Fruit fly (Drosophila melanogaster) whole organism, embryonic: ENCODE results near the gene CG11454.

Experiments used
- Adf1 ChIP-seq: fragments of 200-800 bp; sonication (Bioruptor generic); IDR thresholded peaks from 2 replicates; pipeline ENCODE4 v1.3.6; 2022; ENCODE audit warnings: missing biosample characterization, missing genetic modification characterization
- CG11398 ChIP-seq: fragments of 200-800 bp; sonication (Bioruptor generic); optimal IDR thresholded peaks from 2 replicates; lab custom pipeline; 2016; ENCODE audit warnings: missing biosample characterization, missing genetic modification characterization
- CG12219 ChIP-seq: fragments of 200-800 bp; sonication (Bioruptor generic); optimal IDR thresholded peaks from 3 replicates; lab custom pipeline; 2018; ENCODE audit warnings: missing biosample characterization, mild to moderate bottlenecking, missing genetic modification characterization
- CG12769 ChIP-seq: fragments of 200-800 bp; sonication (Bioruptor generic); optimal IDR thresholded peaks from 2 replicates; lab custom pipeline; 2019; ENCODE audit warnings: missing biosample characterization, mild to moderate bottlenecking, missing genetic modification characterization, moderate library complexity
- CG13287 ChIP-seq: fragments of 200-800 bp; sonication (Bioruptor generic); IDR thresholded peaks from 2 replicates; pipeline ENCODE4 v1.3.6; 2022; ENCODE audit warnings: missing biosample characterization, missing genetic modification characterization; ENCODE audit not compliant: partially characterized antibody
- CG14965 ChIP-seq: fragments of 200-800 bp; sonication (Bioruptor generic); optimal IDR thresholded peaks from 2 replicates; lab custom pipeline; 2016; ENCODE audit warnings: missing biosample characterization, missing genetic modification characterization, borderline replicate concordance
- CG17568 ChIP-seq: fragments of 200-800 bp; sonication (Bioruptor generic); optimal IDR thresholded peaks from 2 replicates; lab custom pipeline; 2018; ENCODE audit warnings: missing biosample characterization, mild to moderate bottlenecking, missing genetic modification characterization, moderate library complexity
- CG17912 ChIP-seq: fragments of 200-800 bp; sonication (Bioruptor generic); optimal IDR thresholded peaks from 2 replicates; lab custom pipeline; 2018; ENCODE audit warnings: missing biosample characterization, mild to moderate bottlenecking, missing genetic modification characterization
- CG18476 ChIP-seq: fragments of 200-800 bp; sonication (Bioruptor generic); optimal IDR thresholded peaks from 2 replicates; lab custom pipeline; 2016; ENCODE audit warnings: missing biosample characterization, mild to moderate bottlenecking, missing genetic modification characterization
- CG2712 ChIP-seq: fragments of 200-800 bp; optimal IDR thresholded peaks from 3 replicates; lab custom pipeline; 2019; ENCODE audit warnings: missing biosample characterization, mild to moderate bottlenecking, missing genetic modification characterization, moderate library complexity
- CG3726 ChIP-seq: fragments of 200-800 bp; sonication (Bioruptor generic); IDR thresholded peaks from 3 replicates; pipeline ENCODE4, ENCODE4 v1.3.6; 2022; ENCODE audit warnings: missing biosample characterization, missing genetic modification characterization
- CG4730 ChIP-seq: fragments of 200-800 bp; sonication (Bioruptor generic); IDR thresholded peaks from 2 replicates; pipeline ENCODE4 v1.3.6; 2022; ENCODE audit warnings: missing biosample characterization, missing genetic modification characterization
- CG4820 ChIP-seq: fragments of 200-800 bp; sonication (Bioruptor generic); optimal IDR thresholded peaks from 3 replicates; lab custom pipeline; 2016; ENCODE audit warnings: missing biosample characterization, missing genetic modification characterization
- CG4854 ChIP-seq: fragments of 200-800 bp; sonication (Bioruptor generic); optimal IDR thresholded peaks from 2 replicates; lab custom pipeline; 2016; ENCODE audit warnings: missing biosample characterization, missing genetic modification characterization, inconsistent platforms
- CG5245 ChIP-seq: fragments of 200-800 bp; sonication (Bioruptor generic); optimal IDR thresholded peaks from 3 replicates; lab custom pipeline; 2016; ENCODE audit warnings: missing biosample characterization, missing genetic modification characterization
- CG6791 ChIP-seq: fragments of 200-800 bp; sonication (Bioruptor generic); IDR thresholded peaks from 3 replicates; pipeline ENCODE4 v1.3.6; 2022; ENCODE audit warnings: missing biosample characterization, missing genetic modification characterization; ENCODE audit not compliant: partially characterized antibody
- CG7357 ChIP-seq: fragments of 200-800 bp; sonication (Bioruptor generic); IDR thresholded peaks from 3 replicates; pipeline ENCODE4 v1.3.6; 2022; ENCODE audit warnings: missing biosample characterization, missing genetic modification characterization
- CG7372 ChIP-seq: fragments of 200-800 bp; sonication (Bioruptor generic); IDR thresholded peaks from 2 replicates; pipeline ENCODE4 v1.3.6; 2022; ENCODE audit warnings: missing biosample characterization, missing genetic modification characterization
- CG7786 ChIP-seq: fragments of 200-800 bp; sonication (Bioruptor generic); optimal IDR thresholded peaks from 2 replicates; lab custom pipeline; 2016; ENCODE audit warnings: missing biosample characterization, missing genetic modification characterization
- CHES-1-like ChIP-seq: fragments of 200-800 bp; sonication (Bioruptor generic); optimal IDR thresholded peaks from 2 replicates; lab custom pipeline; 2016; ENCODE audit warnings: missing biosample characterization, missing genetic modification characterization
- Doc2 ChIP-seq: fragments of 200-800 bp; sonication (Bioruptor generic); IDR thresholded peaks from 2 replicates; pipeline ENCODE4 v1.3.6; 2022; ENCODE audit warnings: missing biosample characterization, missing genetic modification characterization
- Doc3 ChIP-seq: fragments of 200-800 bp; sonication (Bioruptor generic); IDR thresholded peaks from 3 replicates; pipeline ENCODE4 v1.3.6; 2022; ENCODE audit warnings: missing biosample characterization, missing genetic modification characterization; ENCODE audit not compliant: partially characterized antibody
- Elba2 ChIP-seq: fragments of 200-800 bp; sonication (Bioruptor generic); optimal IDR thresholded peaks from 3 replicates; lab custom pipeline; 2016; ENCODE audit warnings: missing biosample characterization, missing genetic modification characterization
- Ets65A ChIP-seq: fragments of 200-800 bp; sonication (Bioruptor generic); peaks from one replicate; lab custom pipeline; 2016; ENCODE audit warnings: missing biosample characterization, missing genetic modification characterization
- Ets97D ChIP-seq: fragments of 200-800 bp; sonication (Bioruptor generic); optimal IDR thresholded peaks from 3 replicates; lab custom pipeline; 2016; ENCODE audit warnings: missing biosample characterization, missing genetic modification characterization
- Hmr ChIP-seq: fragments of 200-800 bp; sonication (Bioruptor generic); optimal IDR thresholded peaks from 3 replicates; lab custom pipeline; 2017; ENCODE audit warnings: mild to moderate bottlenecking, missing biosample characterization, missing genetic modification reagents, missing genetic modification characterization
- Hmx ChIP-seq: fragments of 200-800 bp; sonication (Bioruptor generic); optimal IDR thresholded peaks from 2 replicates; lab custom pipeline; 2016; ENCODE audit warnings: missing biosample characterization, missing genetic modification characterization
- Med ChIP-seq: fragments of 200-800 bp; sonication (Bioruptor generic); peaks from one replicate; lab custom pipeline; 2016; ENCODE audit warnings: missing biosample characterization, missing genetic modification characterization, mild to moderate bottlenecking, inconsistent platforms, moderate library complexity
- Meics ChIP-seq: fragments of 200-800 bp; sonication (Bioruptor generic); optimal IDR thresholded peaks from 2 replicates; lab custom pipeline; 2017; ENCODE audit warnings: missing biosample characterization, mild to moderate bottlenecking, missing genetic modification characterization
- Myb ChIP-seq: fragments of 200-800 bp; sonication (Bioruptor generic); optimal IDR thresholded peaks from 2 replicates; lab custom pipeline; 2016; ENCODE audit warnings: missing biosample characterization, missing genetic modification characterization
- NfI ChIP-seq: fragments of 200-800 bp; sonication (Bioruptor generic); optimal IDR thresholded peaks from 3 replicates; lab custom pipeline; 2018; ENCODE audit warnings: missing biosample characterization, mild to moderate bottlenecking, missing genetic modification characterization, moderate library complexity
- ac ChIP-seq: fragments of 200-800 bp; sonication (Bioruptor generic); optimal IDR thresholded peaks from 3 replicates; lab custom pipeline; 2017; ENCODE audit warnings: missing biosample characterization, mild to moderate bottlenecking, missing genetic modification characterization
- chn ChIP-seq: fragments of 200-800 bp; sonication (Bioruptor generic); optimal IDR thresholded peaks from 2 replicates; lab custom pipeline; 2016; ENCODE audit warnings: missing biosample characterization, missing genetic modification characterization
- dati ChIP-seq: fragments of 200-800 bp; sonication (Bioruptor generic); IDR thresholded peaks from 2 replicates; pipeline ENCODE4 v1.3.6; 2022; ENCODE audit warnings: missing biosample characterization, missing genetic modification characterization
- exex ChIP-seq: fragments of 200-800 bp; sonication (Bioruptor generic); optimal IDR thresholded peaks from 4 replicates; lab custom pipeline; 2018; ENCODE audit warnings: missing biosample characterization, mild to moderate bottlenecking, missing genetic modification characterization, moderate library complexity
- gcm ChIP-seq: fragments of 200-800 bp; sonication (Bioruptor generic); optimal IDR thresholded peaks from 2 replicates; lab custom pipeline; 2019; ENCODE audit warnings: missing biosample characterization, mild to moderate bottlenecking, missing genetic modification characterization, moderate library complexity
- grau ChIP-seq: fragments of 200-800 bp; optimal IDR thresholded peaks from 3 replicates; lab custom pipeline; 2019; ENCODE audit warnings: missing biosample characterization, mild to moderate bottlenecking, missing genetic modification characterization, moderate library complexity
- gsb-n ChIP-seq: fragments of 200-800 bp; sonication (Bioruptor generic); optimal IDR thresholded peaks from 3 replicates; lab custom pipeline; 2018; ENCODE audit warnings: missing biosample characterization, mild to moderate bottlenecking, missing genetic modification characterization
- hbn ChIP-seq: fragments of 200-800 bp; sonication (Bioruptor generic); IDR thresholded peaks from 2 replicates; pipeline ENCODE4 v1.3.6; 2022; ENCODE audit warnings: missing biosample characterization, missing genetic modification characterization; ENCODE audit not compliant: partially characterized antibody
- hkb ChIP-seq, 2 experiments: fragments of 200-800 bp in 1 of 2; fragments of >200 bp in 1 of 2; sonication (Bioruptor generic) in 1 of 2; IDR thresholded peaks in 1 of 2; optimal IDR thresholded peaks in 1 of 2; 2 replicates each; pipeline versions ENCODE4 v1.3.6 to Lab custom; 2017 to 2022; ENCODE audit warnings: missing biosample characterization in 1 of 2, missing genetic modification characterization in 1 of 2
- lab ChIP-seq: fragments of 200-800 bp; sonication (Bioruptor generic); optimal IDR thresholded peaks from 3 replicates; lab custom pipeline; 2017; ENCODE audit warnings: missing biosample characterization, missing genetic modification characterization, mild to moderate bottlenecking, moderate library complexity, missing genetic modification reagents
- maf-S ChIP-seq: fragments of 200-800 bp; sonication (Bioruptor generic); optimal IDR thresholded peaks from 2 replicates; lab custom pipeline; 2016; ENCODE audit warnings: missing biosample characterization, missing genetic modification characterization
- org-1 ChIP-seq: fragments of 200-800 bp; sonication (Bioruptor generic); optimal IDR thresholded peaks from 2 replicates; lab custom pipeline; 2017; ENCODE audit warnings: missing biosample characterization, missing genetic modification characterization
- ranshi ChIP-seq: fragments of 200-800 bp; sonication (Bioruptor generic); IDR thresholded peaks from 2 replicates; pipeline ENCODE4 v1.3.6; 2022; ENCODE audit warnings: missing biosample characterization, missing genetic modification characterization
- sens-2 ChIP-seq: fragments of 200-800 bp; sonication (Bioruptor generic); IDR thresholded peaks from 2 replicates; pipeline ENCODE4 v1.3.6; 2022; ENCODE audit warnings: missing biosample characterization, missing genetic modification characterization
- shn ChIP-seq: fragments of 200-800 bp; sonication (Bioruptor generic); optimal IDR thresholded peaks from 3 replicates; lab custom pipeline; 2016; ENCODE audit warnings: missing biosample characterization, missing genetic modification characterization
- sug ChIP-seq: fragments of 200-800 bp; optimal IDR thresholded peaks from 2 replicates; lab custom pipeline; 2019; ENCODE audit warnings: missing biosample characterization, mild to moderate bottlenecking, missing genetic modification characterization, moderate library complexity
- tup ChIP-seq: fragments of 200-800 bp; sonication (Bioruptor generic); optimal IDR thresholded peaks from 2 replicates; lab custom pipeline; 2016; ENCODE audit warnings: missing biosample characterization, mild to moderate bottlenecking, missing genetic modification characterization, moderate library complexity
- wdn ChIP-seq: fragments of 200-800 bp; sonication (Bioruptor generic); IDR thresholded peaks from 2 replicates; pipeline ENCODE4 v1.3.6; 2022; ENCODE audit warnings: missing biosample characterization, missing genetic modification characterization

The CG11454 gene

DNA sequence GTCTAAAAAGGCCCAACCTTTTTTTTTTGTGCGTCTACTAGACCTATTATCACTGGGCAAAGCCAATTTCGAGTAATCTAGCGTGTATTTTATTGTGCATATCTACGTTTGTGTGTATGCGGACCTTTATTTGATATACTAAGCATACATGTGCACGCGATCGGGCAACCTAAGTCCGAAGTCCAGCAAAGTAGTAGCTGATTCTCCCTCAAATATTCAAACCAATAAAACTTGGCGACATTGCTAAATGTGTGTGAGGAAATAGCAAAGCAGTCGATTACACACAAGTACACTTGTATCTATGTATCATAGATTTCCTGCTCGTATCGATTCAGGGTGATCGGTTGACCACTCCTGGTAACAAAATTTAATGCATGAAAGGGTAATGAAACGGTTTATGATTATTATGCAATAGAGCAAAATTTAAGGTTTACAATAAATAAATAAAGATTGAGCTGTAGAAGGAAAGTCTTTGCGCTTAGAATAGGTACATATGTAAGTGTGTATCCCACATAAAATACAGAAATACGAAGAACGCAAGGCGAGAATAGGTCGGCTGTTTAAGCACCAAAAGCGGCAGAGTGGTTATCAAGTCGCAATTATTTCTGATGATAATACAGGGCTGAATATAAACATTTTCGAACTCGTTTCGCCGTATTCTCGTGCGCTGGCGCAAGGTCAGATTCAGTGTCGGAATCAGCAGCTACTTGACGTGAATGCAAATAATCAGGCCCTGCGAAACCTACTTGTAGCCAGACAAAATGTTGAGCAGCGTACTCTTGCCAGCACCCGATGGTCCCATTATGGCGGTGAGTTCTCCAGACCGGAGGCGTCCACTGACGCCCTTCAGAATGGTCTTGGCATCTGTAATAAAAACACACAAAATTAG is 17.5 kb upstream of the CG11454 start (continued):
- TF ChIP-seq CG2712 (tag; lab: Kevin White, UChicago): no peak
- TF ChIP-seq grau: no peak
- no peak for TF ChIP-seq CG12219 (GFP tag; lab: Kevin White, UChicago)
- no peak for TF ChIP-seq CG3726 (GFP tag; lab: Robert Waterston, UW)
- peak; percentile 48 for TF ChIP-seq lab (GFP tag; lab: Kevin White, UChicago)
- no peak for TF ChIP-seq maf-S (GFP tag; lab: Kevin White, UChicago)
- TF ChIP-seq CG14965 (GFP tag; lab: Kevin White, UChicago): no peak
- no peak for TF ChIP-seq hbn (GFP tag; lab: Robert Waterston, UW)
- TF ChIP-seq Elba2: no peak
- TF ChIP-seq Myb (GFP tag; lab: Kevin White, UChicago): no peak
- no peak for TF ChIP-seq ac (GFP tag; lab: Kevin White, UChicago)
- TF ChIP-seq CG11398 (GFP tag; lab: Kevin White, UChicago): no peak
- no peak for TF ChIP-seq CG4854 (GFP tag; lab: Kevin White, UChicago)
- TF ChIP-seq dati (GFP tag; lab: Robert Waterston, UW): no peak
- TF ChIP-seq CG7372 (GFP tag; lab: Robert Waterston, UW): no peak
- peak; percentile 90 for TF ChIP-seq exex
- no peak for TF ChIP-seq Doc2 (GFP tag; lab: Robert Waterston, UW)
- no peak for TF ChIP-seq Ets97D (GFP tag; lab: Kevin White, UChicago)
- TF ChIP-seq Hmr (GFP tag; lab: Kevin White, UChicago): peak; percentile 11
- no peak for TF ChIP-seq wdn (GFP tag; lab: Robert Waterston, UW)
- no peak for TF ChIP-seq NfI (GFP tag; lab: Kevin White, UChicago)
- peak; percentile 59 for TF ChIP-seq CG12769 (tag; lab: Kevin White, UChicago)
- TF ChIP-seq CHES-1-like (GFP tag; lab: Kevin White, UChicago): no peak
- no peak for TF ChIP-seq ranshi (GFP tag; lab: Robert Waterston, UW)
- no peak for TF ChIP-seq CG4730 (GFP tag; lab: Robert Waterston, UW)
- no peak for TF ChIP-seq org-1 (GFP tag; lab: Kevin White, UChicago)
- TF ChIP-seq Ets65A (GFP tag; lab: Kevin White, UChicago): no peak
- TF ChIP-seq hkb (optimal IDR thresholded peaks at IDR 0.05; lab: Kevin White, UChicago): no peak
- TF ChIP-seq hkb (GFP tag; IDR thresholded peaks at IDR 0.05; lab: Robert Waterston, UW): 0 out of 2 replicates have a peak, but pooled peaks have one; percentile 7
- peak; percentile 71 for TF ChIP-seq sug (tag; lab: Kevin White, UChicago)
- no peak for TF ChIP-seq CG7357 (GFP tag; lab: Robert Waterston, UW)
- no peak for TF ChIP-seq CG17912
- TF ChIP-seq Doc3: no peak
- TF ChIP-seq CG4820: no peak
- TF ChIP-seq sens-2 (GFP tag; lab: Robert Waterston, UW): no peak
- TF ChIP-seq Hmx (GFP tag; lab: Kevin White, UChicago): no peak
- no peak for TF ChIP-seq Meics (GFP tag; lab: Kevin White, UChicago)
- TF ChIP-seq chn (GFP tag; lab: Kevin White, UChicago): no peak
- TF ChIP-seq shn (GFP tag; lab: Kevin White, UChicago): no peak
- TF ChIP-seq Adf1: 0 out of 2 replicates have a peak, but pooled peaks have one; percentile 5
- no peak for TF ChIP-seq tup (GFP tag; lab: Kevin White, UChicago)
- no peak for TF ChIP-seq CG5245
- no peak for TF ChIP-seq CG13287 (GFP tag; lab: Robert Waterston, UW)
- no peak for TF ChIP-seq CG7786
- TF ChIP-seq CG6791: no peak
- TF ChIP-seq gsb-n (tag; lab: Kevin White, UChicago): no peak
- TF ChIP-seq CG18476 (GFP tag; lab: Kevin White, UChicago): no peak
- TF ChIP-seq gcm (GFP tag; lab: Kevin White, UChicago): no peak
- peak; percentile 71 for TF ChIP-seq Med (GFP tag; lab: Kevin White, UChicago)
- TF ChIP-seq CG17568 (GFP tag; lab: Kevin White, UChicago): no peak
